Worm (Caenorhabditis elegans): Measurements from ENCODE around the gene asp-7.

Gene asp-7

ce11 chrV:3028205-3028604, at the start of gene asp-7:
Gene asp-7, plus strand, starts transcription at chrV:3028285.
- no peak for TF ChIP-seq klf-2 (GFP tag; conservative IDR thresholded peaks at IDR 0.05)
- TF ChIP-seq tab-1 (GFP tag; IDR thresholded peaks at IDR 0.05) = no peak
- TF ChIP-seq ref-1 (GFP tag; conservative IDR thresholded peaks at IDR 0.05) = no peak
- TF ChIP-seq ztf-23 (GFP tag; IDR thresholded peaks at IDR 0.05) = no peak
- no peak for TF ChIP-seq cog-1 (tag; optimal IDR thresholded peaks at IDR 0.05)
- no peak for TF ChIP-seq flt-1 (GFP tag; IDR thresholded peaks at IDR 0.05)
- TF ChIP-seq ztf-29 (GFP tag; IDR thresholded peaks at IDR 0.05) = no peak
- TF ChIP-seq med-1 (GFP tag; optimal IDR thresholded peaks at IDR 0.05; ENCODE audit: insufficient read depth) = no peak
- no peak for TF ChIP-seq T22C8.4 (GFP tag; IDR thresholded peaks at IDR 0.05)

ce11 chrV:2979978-2980377, 48.1 kb upstream of the asp-7 start, which contains the start of gene srw-118:
Gene srw-118, minus strand, starts transcription at chrV:2980078.
- no peak for TF ChIP-seq cog-1 (tag; optimal IDR thresholded peaks at IDR 0.05)
- TF ChIP-seq klf-2 (GFP tag; conservative IDR thresholded peaks at IDR 0.05) = no peak
- no peak for TF ChIP-seq flt-1 (GFP tag; IDR thresholded peaks at IDR 0.05)
- TF ChIP-seq ztf-23 (GFP tag; IDR thresholded peaks at IDR 0.05) = no peak
- no peak for TF ChIP-seq tab-1 (GFP tag; IDR thresholded peaks at IDR 0.05)
- TF ChIP-seq ref-1 (GFP tag; conservative IDR thresholded peaks at IDR 0.05) = no peak

- no peak for TF ChIP-seq ref-1 (GFP tag; conservative IDR thresholded peaks at IDR 0.05)
- TF ChIP-seq ztf-29 (GFP tag; IDR thresholded peaks at IDR 0.05) = no peak
- TF ChIP-seq cog-1 (tag; optimal IDR thresholded peaks at IDR 0.05) = no peak
- no peak for TF ChIP-seq ztf-23 (GFP tag; IDR thresholded peaks at IDR 0.05)
- no peak for TF ChIP-seq flt-1 (GFP tag; IDR thresholded peaks at IDR 0.05)
- TF ChIP-seq med-1 (GFP tag; optimal IDR thresholded peaks at IDR 0.05; ENCODE audit: insufficient read depth) = no peak
- no peak for TF ChIP-seq klf-2 (GFP tag; conservative IDR thresholded peaks at IDR 0.05)
- no peak for TF ChIP-seq tab-1 (GFP tag; IDR thresholded peaks at IDR 0.05)
- TF ChIP-seq T22C8.4 (GFP tag; IDR thresholded peaks at IDR 0.05) = no peak
These were observed 44.7 kb upstream of the asp-7 start, which contains the start of gene srw-117 for ce11 chrV:2983351-2983750. Gene srw-117, minus strand, starts transcription at chrV:2983451.

- TF ChIP-seq ref-1 (GFP tag; conservative IDR thresholded peaks at IDR 0.05) (no peak), T22C8.4 (GFP tag; IDR thresholded peaks at IDR 0.05) (no peak), ztf-29 (GFP tag; IDR thresholded peaks at IDR 0.05) (no peak), klf-2 (GFP tag; conservative IDR thresholded peaks at IDR 0.05) (no peak), cog-1 (tag; optimal IDR thresholded peaks at IDR 0.05) (no peak), tab-1 (GFP tag; IDR thresholded peaks at IDR 0.05) (no peak), ztf-23 (GFP tag; IDR thresholded peaks at IDR 0.05) (no peak), med-1 (GFP tag; optimal IDR thresholded peaks at IDR 0.05; ENCODE audit: insufficient read depth) (no peak), flt-1 (GFP tag; IDR thresholded peaks at IDR 0.05) (no peak)
These were observed 42.8 kb upstream of the asp-7 start, which contains the start of gene srw-139 for ce11 chrV:2985309-2985708. Gene srw-139, minus strand, starts transcription at chrV:2985409.

- TF ChIP-seq med-1 (GFP tag; optimal IDR thresholded peaks at IDR 0.05; ENCODE audit: insufficient read depth) (no peak), ztf-29 (GFP tag; IDR thresholded peaks at IDR 0.05) (no peak), ref-1 (GFP tag; conservative IDR thresholded peaks at IDR 0.05) (no peak), T22C8.4 (GFP tag; IDR thresholded peaks at IDR 0.05) (no peak), tab-1 (GFP tag; IDR thresholded peaks at IDR 0.05) (no peak), flt-1 (GFP tag; IDR thresholded peaks at IDR 0.05) (no peak), klf-2 (GFP tag; conservative IDR thresholded peaks at IDR 0.05) (no peak), ztf-23 (GFP tag; IDR thresholded peaks at IDR 0.05) (no peak), cog-1 (tag; optimal IDR thresholded peaks at IDR 0.05) (no peak)
These were observed 40.7 kb upstream of the asp-7 start, which contains the start of gene srh-85 for ce11 chrV:2987407-2987806. Gene srh-85, minus strand, starts transcription at chrV:2987507.

ce11 chrV:2991485-2991884, 36.6 kb upstream of the asp-7 start, which contains the start of gene srw-121:
Gene srw-121, minus strand, starts transcription at chrV:2991585.
- TF ChIP-seq ztf-23 (GFP tag; IDR thresholded peaks at IDR 0.05) (no peak), med-1 (GFP tag; optimal IDR thresholded peaks at IDR 0.05; ENCODE audit: insufficient read depth) (no peak), ztf-29 (GFP tag; IDR thresholded peaks at IDR 0.05) (no peak), ref-1 (GFP tag; conservative IDR thresholded peaks at IDR 0.05) (no peak), flt-1 (GFP tag; IDR thresholded peaks at IDR 0.05) (no peak), klf-2 (GFP tag; conservative IDR thresholded peaks at IDR 0.05) (no peak), cog-1 (tag; optimal IDR thresholded peaks at IDR 0.05) (no peak), T22C8.4 (GFP tag; IDR thresholded peaks at IDR 0.05) (no peak), tab-1 (GFP tag; IDR thresholded peaks at IDR 0.05) (no peak)

ce11 chrV:2992060-2992459, 36.0 kb upstream of the asp-7 start:
- no peak for TF ChIP-seq T22C8.4 (GFP tag; IDR thresholded peaks at IDR 0.05)
- no peak for TF ChIP-seq ztf-23 (GFP tag; IDR thresholded peaks at IDR 0.05)
- TF ChIP-seq ref-1 (GFP tag; conservative IDR thresholded peaks at IDR 0.05) = no peak
- TF ChIP-seq med-1 (GFP tag; optimal IDR thresholded peaks at IDR 0.05; ENCODE audit: insufficient read depth) = no peak
- no peak for TF ChIP-seq klf-2 (GFP tag; conservative IDR thresholded peaks at IDR 0.05)
- no peak for TF ChIP-seq ztf-29 (GFP tag; IDR thresholded peaks at IDR 0.05)
- no peak for TF ChIP-seq tab-1 (GFP tag; IDR thresholded peaks at IDR 0.05)
- no peak for TF ChIP-seq flt-1 (GFP tag; IDR thresholded peaks at IDR 0.05)
- TF ChIP-seq cog-1 (tag; optimal IDR thresholded peaks at IDR 0.05) = no peak

- TF ChIP-seq ztf-29 (GFP tag; IDR thresholded peaks at IDR 0.05) = no peak
- TF ChIP-seq flt-1 (GFP tag; IDR thresholded peaks at IDR 0.05) = no peak
- no peak for TF ChIP-seq T22C8.4 (GFP tag; IDR thresholded peaks at IDR 0.05)
- no peak for TF ChIP-seq tab-1 (GFP tag; IDR thresholded peaks at IDR 0.05)
- TF ChIP-seq ref-1 (GFP tag; conservative IDR thresholded peaks at IDR 0.05) = no peak
- no peak for TF ChIP-seq klf-2 (GFP tag; conservative IDR thresholded peaks at IDR 0.05)
- TF ChIP-seq cog-1 (tag; optimal IDR thresholded peaks at IDR 0.05) = no peak
- no peak for TF ChIP-seq ztf-23 (GFP tag; IDR thresholded peaks at IDR 0.05)
- TF ChIP-seq med-1 (GFP tag; optimal IDR thresholded peaks at IDR 0.05; ENCODE audit: insufficient read depth) = no peak
These were observed 34.3 kb upstream of the asp-7 start, which contains the start of gene srw-115 for ce11 chrV:2993816-2994215. Gene srw-115, minus strand, starts transcription at chrV:2993916.

- TF ChIP-seq ref-1 (GFP tag; conservative IDR thresholded peaks at IDR 0.05) = no peak
- TF ChIP-seq tab-1 (GFP tag; IDR thresholded peaks at IDR 0.05) = no peak
- no peak for TF ChIP-seq T22C8.4 (GFP tag; IDR thresholded peaks at IDR 0.05)
- TF ChIP-seq ztf-23 (GFP tag; IDR thresholded peaks at IDR 0.05) = no peak
These were observed 32.0 kb upstream of the asp-7 start, which contains the start of gene srw-120 for ce11 chrV:2996105-2996504. Gene srw-120, minus strand, starts transcription at chrV:2996205.

ce11 chrV:2999736-3000135, 28.3 kb upstream of the asp-7 start, which contains the start of gene srw-119:
Gene srw-119, minus strand, starts transcription at chrV:2999836.
- TF ChIP-seq flt-1 (GFP tag; IDR thresholded peaks at IDR 0.05) = no peak
- TF ChIP-seq ref-1 (GFP tag; conservative IDR thresholded peaks at IDR 0.05) = no peak
- TF ChIP-seq med-1 (GFP tag; optimal IDR thresholded peaks at IDR 0.05; ENCODE audit: insufficient read depth) = no peak
- TF ChIP-seq ztf-29 (GFP tag; IDR thresholded peaks at IDR 0.05) = no peak
- TF ChIP-seq ztf-23 (GFP tag; IDR thresholded peaks at IDR 0.05) = no peak

All from whole organism, midembryonic.